Fruit fly (Drosophila melanogaster) whole organism, embryonic: ENCODE results near the gene RpL13.

ENCODE experiments used
- Ada2b ChIP-seq: fragments of 200-800 bp; sonication (Bioruptor generic); IDR thresholded peaks from 2 replicates; pipeline ENCODE4 v1.3.6; 2022; ENCODE audit warnings: missing biosample characterization, missing genetic modification characterization
- BEAF-32 ChIP-seq: fragments of 200-800 bp; sonication (Bioruptor generic); optimal IDR thresholded peaks from 3 replicates; lab custom pipeline; 2017; ENCODE audit warnings: missing biosample characterization, missing genetic modification characterization, mild to moderate bottlenecking, moderate library complexity, missing genetic modification reagents
- CG10267 ChIP-seq: fragments of 200-800 bp; sonication (Bioruptor generic); optimal IDR thresholded peaks from 2 replicates; lab custom pipeline; 2018; ENCODE audit warnings: missing biosample characterization, mild to moderate bottlenecking, missing genetic modification characterization, moderate library complexity
- CG10274 ChIP-seq: fragments of 200-800 bp; sonication (Bioruptor generic); optimal IDR thresholded peaks from 3 replicates; lab custom pipeline; 2017; ENCODE audit warnings: missing biosample characterization, mild to moderate bottlenecking, missing genetic modification characterization
- CG10366 ChIP-seq: fragments of 200-800 bp; sonication (Bioruptor generic); IDR thresholded peaks from 2 replicates; pipeline ENCODE4 v1.3.6; 2022; ENCODE audit warnings: missing biosample characterization, missing genetic modification characterization
- CG10565 ChIP-seq: fragments of 200-800 bp; sonication (Bioruptor generic); optimal IDR thresholded peaks from 3 replicates; lab custom pipeline; 2016; ENCODE audit warnings: missing biosample characterization, mild to moderate bottlenecking, missing genetic modification characterization
- CG10654 ChIP-seq: fragments of 200-800 bp; sonication (Bioruptor generic); optimal IDR thresholded peaks from 2 replicates; lab custom pipeline; 2016; ENCODE audit warnings: missing biosample characterization, missing genetic modification characterization
- CG11093 ChIP-seq: fragments of 200-800 bp; sonication (Bioruptor generic); IDR thresholded peaks from 3 replicates; pipeline ENCODE4 v1.3.6; 2022; ENCODE audit warnings: missing biosample characterization, missing genetic modification characterization
- CG12236 ChIP-seq: fragments of 200-800 bp; sonication (Bioruptor generic); optimal IDR thresholded peaks from 2 replicates; lab custom pipeline; 2016; ENCODE audit warnings: missing biosample characterization, missing genetic modification characterization
- CG12942 ChIP-seq: fragments of 200-800 bp; sonication (Bioruptor generic); optimal IDR thresholded peaks from 3 replicates; lab custom pipeline; 2016; ENCODE audit warnings: missing biosample characterization, missing genetic modification characterization
- CG13287 ChIP-seq: fragments of 200-800 bp; sonication (Bioruptor generic); IDR thresholded peaks from 2 replicates; pipeline ENCODE4 v1.3.6; 2022; ENCODE audit warnings: missing biosample characterization, missing genetic modification characterization; ENCODE audit not compliant: partially characterized antibody
- CG17359 ChIP-seq: fragments of 200-800 bp; sonication (Bioruptor generic); optimal IDR thresholded peaks from 3 replicates; lab custom pipeline; 2018; ENCODE audit warnings: missing biosample characterization, mild to moderate bottlenecking, missing genetic modification characterization, moderate library complexity
- CG17829 ChIP-seq: fragments of 200-800 bp; optimal IDR thresholded peaks from 2 replicates; lab custom pipeline; 2019; ENCODE audit warnings: missing biosample characterization, mild to moderate bottlenecking, missing genetic modification characterization, moderate library complexity
- CG18599 ChIP-seq: fragments of 200-800 bp; sonication (Bioruptor generic); optimal IDR thresholded peaks from 3 replicates; lab custom pipeline; 2017; ENCODE audit warnings: missing biosample characterization, missing genetic modification characterization, mild to moderate bottlenecking, moderate library complexity, missing genetic modification reagents
- CG2678 ChIP-seq: fragments of 200-800 bp; sonication (Bioruptor generic); optimal IDR thresholded peaks from 3 replicates; lab custom pipeline; 2019; ENCODE audit warnings: missing biosample characterization, mild to moderate bottlenecking, missing genetic modification characterization, moderate library complexity
- CG31441 ChIP-seq: fragments of 200-800 bp; sonication (Bioruptor generic); IDR thresholded peaks from 2 replicates; pipeline ENCODE4 v1.3.6; 2022; ENCODE audit warnings: missing biosample characterization, missing genetic modification characterization
- CG32532 ChIP-seq: fragments of 200-800 bp; sonication (Bioruptor generic); IDR thresholded peaks from 2 replicates; pipeline ENCODE4 v1.3.6; 2022; ENCODE audit warnings: missing biosample characterization, missing genetic modification characterization
- CG6654 ChIP-seq: fragments of 200-800 bp; sonication (Bioruptor generic); optimal IDR thresholded peaks from 2 replicates; lab custom pipeline; 2017; ENCODE audit warnings: missing biosample characterization, mild to moderate bottlenecking, missing genetic modification characterization
- CG6683 ChIP-seq: fragments of 200-800 bp; sonication (Bioruptor generic); optimal IDR thresholded peaks from 2 replicates; lab custom pipeline; 2017; ENCODE audit warnings: missing biosample characterization, mild to moderate bottlenecking, missing genetic modification characterization, missing genetic modification reagents
- CG6854 ChIP-seq: fragments of 200-800 bp; sonication (Bioruptor generic); optimal IDR thresholded peaks from 3 replicates; lab custom pipeline; 2017; ENCODE audit warnings: missing biosample characterization, mild to moderate bottlenecking, missing genetic modification characterization
- CG7928 ChIP-seq: fragments of 200-800 bp; sonication (Bioruptor generic); optimal IDR thresholded peaks from 2 replicates; lab custom pipeline; 2017; ENCODE audit warnings: missing biosample characterization, mild to moderate bottlenecking, missing genetic modification characterization
- CG9727 ChIP-seq: fragments of 200-800 bp; sonication (Bioruptor generic); optimal IDR thresholded peaks from 3 replicates; lab custom pipeline; 2017; ENCODE audit warnings: missing biosample characterization, mild to moderate bottlenecking, missing genetic modification characterization
- CG9876 ChIP-seq: fragments of 200-800 bp; sonication (Bioruptor generic); optimal IDR thresholded peaks from 2 replicates; lab custom pipeline; 2016; ENCODE audit warnings: missing biosample characterization, missing genetic modification characterization
- Dfd ChIP-seq, 2 experiments: fragments of >200 bp; optimal IDR thresholded peaks; 2 replicates each; lab custom pipeline; 2017; ENCODE audit warnings: missing biosample characterization in 2 of 2, missing genetic modification characterization in 2 of 2
- Ets97D ChIP-seq: fragments of 200-800 bp; sonication (Bioruptor generic); optimal IDR thresholded peaks from 3 replicates; lab custom pipeline; 2016; ENCODE audit warnings: missing biosample characterization, missing genetic modification characterization
- Hr78 ChIP-seq, 2 experiments: fragments of 200-800 bp in 1 of 2; fragments of >200 bp in 1 of 2; sonication (Bioruptor generic) in 1 of 2; optimal IDR thresholded peaks; 2 replicates each; lab custom pipeline; 2017 to 2019; ENCODE audit warnings: missing biosample characterization in 2 of 2, missing genetic modification characterization in 2 of 2, mild to moderate bottlenecking in 1 of 2, moderate library complexity in 1 of 2
- Hsf ChIP-seq: fragments of 200-800 bp; sonication (Bioruptor generic); optimal IDR thresholded peaks from 3 replicates; lab custom pipeline; 2016; ENCODE audit warnings: missing biosample characterization, missing genetic modification characterization
- Nf-YB ChIP-seq: fragments of 200-800 bp; sonication (Bioruptor generic); optimal IDR thresholded peaks from 3 replicates; lab custom pipeline; 2019; ENCODE audit warnings: missing biosample characterization, mild to moderate bottlenecking, missing genetic modification characterization, moderate library complexity
- TFAM ChIP-seq: fragments of 200-800 bp; sonication (Bioruptor generic); optimal IDR thresholded peaks from 2 replicates; lab custom pipeline; 2017; ENCODE audit warnings: missing biosample characterization, missing genetic modification characterization, inconsistent platforms
- croc ChIP-seq: fragments of 200-800 bp; sonication (Bioruptor generic); conservative IDR thresholded peaks from 3 replicates; pipeline ENCODE4 v1.3.6; 2022; ENCODE audit warnings: missing biosample characterization, missing genetic modification characterization
- dan ChIP-seq: fragments of 200-800 bp; sonication (Bioruptor generic); IDR thresholded peaks from 2 replicates; pipeline ENCODE4 v1.3.6; 2022; ENCODE audit warnings: missing biosample characterization, missing genetic modification characterization
- danr ChIP-seq: fragments of 200-800 bp; sonication (Bioruptor generic); IDR thresholded peaks from 2 replicates; pipeline ENCODE4 v1.3.6; 2022; ENCODE audit warnings: missing biosample characterization, missing genetic modification characterization
- emc ChIP-seq: fragments of 200-800 bp; sonication (Bioruptor generic); optimal IDR thresholded peaks from 2 replicates; lab custom pipeline; 2016; ENCODE audit warnings: missing biosample characterization, missing genetic modification characterization
- exex ChIP-seq: fragments of 200-800 bp; sonication (Bioruptor generic); optimal IDR thresholded peaks from 4 replicates; lab custom pipeline; 2018; ENCODE audit warnings: missing biosample characterization, mild to moderate bottlenecking, missing genetic modification characterization, moderate library complexity
- gfzf ChIP-seq: fragments of 200-800 bp; sonication (Bioruptor generic); optimal IDR thresholded peaks from 2 replicates; lab custom pipeline; 2016; ENCODE audit warnings: missing biosample characterization, mild to moderate bottlenecking, missing genetic modification characterization, moderate library complexity
- h ChIP-seq: fragments of >200 bp; optimal IDR thresholded peaks from 2 replicates; lab custom pipeline; 2017
- ind ChIP-seq: fragments of 200-800 bp; sonication (Bioruptor generic); optimal IDR thresholded peaks from 3 replicates; lab custom pipeline; 2016; ENCODE audit warnings: missing biosample characterization, missing genetic modification characterization
- inv ChIP-seq: fragments of 200-800 bp; sonication (Bioruptor generic); IDR thresholded peaks from 2 replicates; pipeline ENCODE4 v1.3.6; 2022; ENCODE audit warnings: missing biosample characterization, missing genetic modification characterization; ENCODE audit not compliant: partially characterized antibody
- lola ChIP-seq, 3 experiments: fragments of >200 bp in 2 of 3; fragments of 200-800 bp in 1 of 3; sonication (Bioruptor generic) in 1 of 3; optimal IDR thresholded peaks; 2 replicates each; lab custom pipeline; 2017 to 2019; ENCODE audit warnings: missing biosample characterization in 3 of 3, missing genetic modification characterization in 3 of 3, mild to moderate bottlenecking in 1 of 3, moderate library complexity in 1 of 3
- odd ChIP-seq: fragments of 200-800 bp; sonication (Bioruptor generic); optimal IDR thresholded peaks from 2 replicates; lab custom pipeline; 2017; ENCODE audit warnings: missing biosample characterization, mild to moderate bottlenecking, missing genetic modification characterization
- pnt ChIP-seq: fragments of 200-800 bp; sonication (Bioruptor generic); optimal IDR thresholded peaks from 3 replicates; lab custom pipeline; 2016; ENCODE audit warnings: missing biosample characterization, missing genetic modification characterization
- run ChIP-seq: fragments of 200-800 bp; sonication (Bioruptor generic); optimal IDR thresholded peaks from 3 replicates; lab custom pipeline; 2018; ENCODE audit warnings: missing biosample characterization, mild to moderate bottlenecking, missing genetic modification characterization
- sqz ChIP-seq: fragments of 200-800 bp; sonication (Bioruptor generic); optimal IDR thresholded peaks from 3 replicates; lab custom pipeline; 2018; ENCODE audit warnings: missing biosample characterization, mild to moderate bottlenecking, missing genetic modification characterization
- sug ChIP-seq: fragments of 200-800 bp; optimal IDR thresholded peaks from 2 replicates; lab custom pipeline; 2019; ENCODE audit warnings: missing biosample characterization, mild to moderate bottlenecking, missing genetic modification characterization, moderate library complexity
- tup ChIP-seq: fragments of 200-800 bp; sonication (Bioruptor generic); optimal IDR thresholded peaks from 2 replicates; lab custom pipeline; 2016; ENCODE audit warnings: missing biosample characterization, mild to moderate bottlenecking, missing genetic modification characterization, moderate library complexity
- unc-4 ChIP-seq: fragments of 200-800 bp; sonication (Bioruptor generic); IDR thresholded peaks from 2 replicates; pipeline ENCODE4 v1.3.6; 2022; ENCODE audit warnings: missing biosample characterization, missing genetic modification characterization; ENCODE audit not compliant: partially characterized antibody
- zen ChIP-seq: fragments of 200-800 bp; sonication (Bioruptor generic); optimal IDR thresholded peaks from 3 replicates; lab custom pipeline; 2018; ENCODE audit warnings: missing biosample characterization, mild to moderate bottlenecking, missing genetic modification characterization, moderate library complexity

RpL13 gene

dm6 chr2L:10009800-10010658, 42.9 kb downstream of the RpL13 start:
- TF ChIP-seq CG31441 (peak; percentile 93; the same call in 1 of the 2 replicates), unc-4 (0 out of 2 replicates have a peak, but pooled peaks have one; percentile 14), CG9876 (peak; percentile 98), CG10267 (peak; percentile 88), CG12942 (GFP tag; lab: Kevin White, UChicago) (peak; percentile 96), danr (peak; percentile 94), Nf-YB (peak; percentile 80), gfzf (peak; percentile 16), CG10565 (GFP tag; lab: Kevin White, UChicago) (peak; percentile 89), Hsf (peak; percentile 98), croc (GFP tag; lab: Robert Waterston, UW) (peak; percentile 93), CG17829 (tag; lab: Kevin White, UChicago) (peak; percentile 95), ind (GFP tag; lab: Kevin White, UChicago) (peak; percentile 98), inv (GFP tag; lab: Robert Waterston, UW) (no peak; the same call in 1 of the 2 replicates), CG10654 (GFP tag; lab: Kevin White, UChicago) (peak; percentile 95), CG11093 (GFP tag; lab: Robert Waterston, UW) (peak; percentile 96), TFAM (GFP tag; lab: Kevin White, UChicago) (peak; percentile 74), lola (GFP tag; optimal IDR thresholded peaks at IDR 0.05; lab: Kevin White, UChicago) (peak in 1 of 3 experiments; percentile 90), pnt (GFP tag; lab: Kevin White, UChicago) (peak; percentile 98), Ets97D (GFP tag; lab: Kevin White, UChicago) (peak; percentile 91), tup (GFP tag; lab: Kevin White, UChicago) (peak; percentile 93), odd (GFP tag; lab: Kevin White, UChicago) (peak; percentile 93), CG6654 (GFP tag; lab: Kevin White, UChicago) (peak; percentile 88), exex (no peak), CG7928 (GFP tag; lab: Kevin White, UChicago) (peak; percentile 77), emc (GFP tag; lab: Kevin White, UChicago) (peak; percentile 96), CG10274 (peak; percentile 90), Hr78 (GFP tag; optimal IDR thresholded peaks at IDR 0.05; lab: Kevin White, UChicago) (no peak), CG13287 (peak; percentile 27; the same call in 1 of the 2 replicates), Ada2b (GFP tag; lab: Robert Waterston, UW) (peak; percentile 98), BEAF-32 (GFP tag; lab: Kevin White, UChicago) (no peak), CG6854 (peak; percentile 91), h (no peak), CG2678 (tag; lab: Kevin White, UChicago) (peak; percentile 97), CG17359 (tag; lab: Kevin White, UChicago) (peak; percentile 98), sug (tag; lab: Kevin White, UChicago) (peak; percentile 94), CG32532 (peak; percentile 99), dan (GFP tag; lab: Robert Waterston, UW) (no peak; the same call in none of the 2 replicates), run (tag; lab: Kevin White, UChicago) (peak; percentile 89), CG18599 (GFP tag; lab: Kevin White, UChicago) (peak; percentile 98), Dfd (GFP tag; optimal IDR thresholded peaks at IDR 0.05; lab: Kevin White, UChicago) (no peak), CG6683 (peak; percentile 90), sqz (peak; percentile 88), CG9727 (GFP tag; lab: Kevin White, UChicago) (peak; percentile 95), CG12236 (GFP tag; lab: Kevin White, UChicago) (peak; percentile 91), zen (tag; lab: Kevin White, UChicago) (peak; percentile 93), CG10366 (peak; percentile 98)
